Worm (Caenorhabditis elegans) whole organism, L4/young adult: Measurements from ENCODE around the gene R02D5.6.

Experiments used
- W03F9.2 ChIP-seq: fragments of 150-350 bp; optimal IDR thresholded peaks from 2 replicates; lab custom pipeline; 2014; ENCODE audit warnings: missing biosample characterization, missing genetic modification characterization
- dao-5 ChIP-seq: sonication (generic microtip); optimal IDR thresholded peaks from 2 replicates; lab custom pipeline; 2016; ENCODE audit warnings: missing genotype, missing genetic modification characterization, moderate library complexity, missing compliant biosample characterization
- him-1 ChIP-seq: sonication (generic microtip); optimal IDR thresholded peaks from 2 replicates; lab custom pipeline; 2016; ENCODE audit warnings: missing genotype, missing genetic modification reagents, missing genetic modification characterization, missing compliant biosample characterization

ce11 chrV:14558757-14559156 lies 40.8 kb upstream of the R02D5.6 start, which contains the start of gene C53A5.9:
- TF ChIP-seq him-1 (tag; lab: Kevin White, UChicago) (no peak), W03F9.2 (tag; lab: Kevin White, UChicago) (no peak), dao-5 (tag; lab: Kevin White, UChicago) (no peak)
